Worm (Caenorhabditis elegans): ENCODE measurements around the gene C16E9.2.

DNA sequence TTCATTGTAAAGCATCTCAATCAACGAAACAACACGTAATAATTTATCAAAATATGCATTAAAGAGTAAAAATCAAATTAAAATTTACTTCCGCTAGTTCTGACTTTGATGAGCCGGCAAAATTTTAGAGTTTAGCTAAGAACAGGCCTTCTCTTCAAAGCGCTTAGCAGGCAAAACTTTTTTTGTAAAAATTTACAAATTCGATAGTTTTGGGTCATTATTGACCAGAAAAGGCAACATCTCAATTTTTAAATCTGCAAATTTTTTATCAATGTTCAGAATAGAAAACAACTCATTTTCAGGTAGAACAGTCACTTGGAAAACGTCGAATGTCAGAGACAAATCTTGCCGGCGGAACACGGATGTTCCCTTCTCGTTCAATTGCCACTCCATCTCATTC lies 2.2 kb downstream of the C16E9.2 start:
- TF ChIP-seq ztf-4 (tag; optimal IDR thresholded peaks at IDR 0.05) = no peak
- no peak for TF ChIP-seq zag-1 (tag; optimal IDR thresholded peaks at IDR 0.05)
- TF ChIP-seq ceh-82 (tag; optimal IDR thresholded peaks at IDR 0.05) = no peak
- TF ChIP-seq nhr-11 (tag; optimal IDR thresholded peaks at IDR 0.05) = no peak
- TF ChIP-seq ama-1 (optimal IDR thresholded peaks at IDR 0.05) = no peak
- TF ChIP-seq nfya-1 (tag; optimal IDR thresholded peaks at IDR 0.05; ENCODE audit: insufficient read depth) = no peak
- no peak for TF ChIP-seq fkh-10 (GFP tag; optimal IDR thresholded peaks at IDR 0.05)
